Worm (Caenorhabditis elegans): Measurements from ENCODE around the gene srxa-19.

- no peak for TF ChIP-seq daf-16 (GFP tag; optimal IDR thresholded peaks at IDR 0.05)
- no peak for TF ChIP-seq daf-16 (tag; optimal IDR thresholded peaks at IDR 0.05)
- TF ChIP-seq skn-1 (tag; optimal IDR thresholded peaks at IDR 0.05), result no peak
- no peak for TF ChIP-seq pha-4 (GFP tag; IDR thresholded peaks at IDR 0.05)
- TF ChIP-seq pha-4 (tag; optimal IDR thresholded peaks at IDR 0.05), result no peak
- TF ChIP-seq nhr-77 (tag; optimal IDR thresholded peaks at IDR 0.05), result no peak
- no peak for TF ChIP-seq nhr-237 (tag; optimal IDR thresholded peaks at IDR 0.05)
- no peak for TF ChIP-seq mdl-1 (tag; optimal IDR thresholded peaks at IDR 0.05)
Measured at ce11 chrV:10123324-10123723, 754 bp upstream of the srxa-19 start, which contains the start of gene C08B6.6.
